Fruit fly (Drosophila melanogaster) whole organism, embryonic: ENCODE measurements around the gene CG14431.
A peak's percentile ranks its signal among the peaks of the same experiment; 100 is the strongest.

Source experiments
- B-H1 ChIP-seq: fragments of 200-800 bp; sonication (Bioruptor generic); IDR thresholded peaks from 3 replicates; pipeline ENCODE4 v1.3.6; 2022; ENCODE audit warnings: missing biosample characterization, missing genetic modification characterization
- CG10274 ChIP-seq: fragments of 200-800 bp; sonication (Bioruptor generic); optimal IDR thresholded peaks from 3 replicates; lab custom pipeline; 2017; ENCODE audit warnings: missing biosample characterization, mild to moderate bottlenecking, missing genetic modification characterization
- CG10979 ChIP-seq: fragments of 200-800 bp; sonication (Bioruptor generic); optimal IDR thresholded peaks from 2 replicates; lab custom pipeline; 2018; ENCODE audit warnings: missing biosample characterization, mild to moderate bottlenecking, missing genetic modification characterization, moderate library complexity
- CG11247 ChIP-seq: fragments of 200-800 bp; sonication (Bioruptor generic); IDR thresholded peaks from 2 replicates; pipeline ENCODE4 v1.3.6; 2022; ENCODE audit warnings: missing biosample characterization, missing genetic modification characterization
- CG11398 ChIP-seq: fragments of 200-800 bp; sonication (Bioruptor generic); optimal IDR thresholded peaks from 2 replicates; lab custom pipeline; 2016; ENCODE audit warnings: missing biosample characterization, missing genetic modification characterization
- CG13287 ChIP-seq: fragments of 200-800 bp; sonication (Bioruptor generic); IDR thresholded peaks from 2 replicates; pipeline ENCODE4 v1.3.6; 2022; ENCODE audit warnings: missing biosample characterization, missing genetic modification characterization; ENCODE audit not compliant: partially characterized antibody
- CG14441 ChIP-seq: fragments of 200-800 bp; sonication (Bioruptor generic); IDR thresholded peaks from 2 replicates; pipeline ENCODE4 v1.3.6; 2022; ENCODE audit warnings: missing biosample characterization, missing genetic modification characterization
- CG15011 ChIP-seq: fragments of 200-800 bp; sonication (Bioruptor generic); optimal IDR thresholded peaks from 3 replicates; lab custom pipeline; 2018; ENCODE audit warnings: missing biosample characterization, mild to moderate bottlenecking, missing genetic modification characterization
- CG1602 ChIP-seq: fragments of 200-800 bp; sonication (Bioruptor generic); optimal IDR thresholded peaks from 3 replicates; lab custom pipeline; 2016; ENCODE audit warnings: missing biosample characterization, missing genetic modification characterization
- CG1647 ChIP-seq: fragments of 200-800 bp; sonication (Bioruptor generic); optimal IDR thresholded peaks from 3 replicates; lab custom pipeline; 2016; ENCODE audit warnings: missing biosample characterization, missing genetic modification characterization
- CG17359 ChIP-seq: fragments of 200-800 bp; sonication (Bioruptor generic); optimal IDR thresholded peaks from 3 replicates; lab custom pipeline; 2018; ENCODE audit warnings: missing biosample characterization, mild to moderate bottlenecking, missing genetic modification characterization, moderate library complexity
- CG17802 ChIP-seq: fragments of 200-800 bp; sonication (Bioruptor generic); optimal IDR thresholded peaks from 2 replicates; lab custom pipeline; 2018; ENCODE audit warnings: missing biosample characterization, mild to moderate bottlenecking, missing genetic modification characterization, moderate library complexity
- CG18599 ChIP-seq: fragments of 200-800 bp; sonication (Bioruptor generic); optimal IDR thresholded peaks from 3 replicates; lab custom pipeline; 2017; ENCODE audit warnings: missing biosample characterization, missing genetic modification characterization, mild to moderate bottlenecking, moderate library complexity, missing genetic modification reagents
- CG18764 ChIP-seq: fragments of 200-800 bp; sonication (Bioruptor generic); optimal IDR thresholded peaks from 3 replicates; lab custom pipeline; 2016; ENCODE audit warnings: missing biosample characterization, missing genetic modification characterization
- CG2120 ChIP-seq: fragments of 200-800 bp; sonication (Bioruptor generic); optimal IDR thresholded peaks from 3 replicates; lab custom pipeline; 2016; ENCODE audit warnings: missing biosample characterization, missing genetic modification characterization
- CG31441 ChIP-seq: fragments of 200-800 bp; sonication (Bioruptor generic); IDR thresholded peaks from 2 replicates; pipeline ENCODE4 v1.3.6; 2022; ENCODE audit warnings: missing biosample characterization, missing genetic modification characterization
- CG32772 ChIP-seq: fragments of 200-800 bp; sonication (Bioruptor generic); IDR thresholded peaks from 2 replicates; pipeline ENCODE4 v1.3.6; 2022; ENCODE audit warnings: missing biosample characterization, missing genetic modification characterization
- CG4730 ChIP-seq: fragments of 200-800 bp; sonication (Bioruptor generic); IDR thresholded peaks from 2 replicates; pipeline ENCODE4 v1.3.6; 2022; ENCODE audit warnings: missing biosample characterization, missing genetic modification characterization
- CG8281 ChIP-seq: fragments of 200-800 bp; sonication (Bioruptor generic); optimal IDR thresholded peaks from 2 replicates; lab custom pipeline; 2018; ENCODE audit warnings: missing biosample characterization, mild to moderate bottlenecking, missing genetic modification characterization, moderate library complexity
- CG8388 ChIP-seq: fragments of 200-800 bp; sonication (Bioruptor generic); optimal IDR thresholded peaks from 2 replicates; lab custom pipeline; 2019; ENCODE audit warnings: missing biosample characterization, mild to moderate bottlenecking, missing genetic modification characterization, moderate library complexity
- CG8944 ChIP-seq: fragments of 200-800 bp; sonication (Bioruptor generic); optimal IDR thresholded peaks from 3 replicates; lab custom pipeline; 2016; ENCODE audit warnings: missing biosample characterization, missing genetic modification characterization
- CG9215 ChIP-seq: fragments of 200-800 bp; sonication (Bioruptor generic); IDR thresholded peaks from 2 replicates; pipeline ENCODE4 v1.3.6; 2022; ENCODE audit warnings: missing biosample characterization, missing genetic modification characterization
- CG9876 ChIP-seq: fragments of 200-800 bp; sonication (Bioruptor generic); optimal IDR thresholded peaks from 2 replicates; lab custom pipeline; 2016; ENCODE audit warnings: missing biosample characterization, missing genetic modification characterization
- Doc3 ChIP-seq: fragments of 200-800 bp; sonication (Bioruptor generic); IDR thresholded peaks from 3 replicates; pipeline ENCODE4 v1.3.6; 2022; ENCODE audit warnings: missing biosample characterization, missing genetic modification characterization; ENCODE audit not compliant: partially characterized antibody
- Dref ChIP-seq: fragments of 200-800 bp; sonication (Bioruptor generic); IDR thresholded peaks from 2 replicates; pipeline ENCODE4 v1.3.6; 2022; ENCODE audit warnings: missing biosample characterization, missing genetic modification characterization
- Elba2 ChIP-seq: fragments of 200-800 bp; sonication (Bioruptor generic); optimal IDR thresholded peaks from 3 replicates; lab custom pipeline; 2016; ENCODE audit warnings: missing biosample characterization, missing genetic modification characterization
- Hmx ChIP-seq: fragments of 200-800 bp; sonication (Bioruptor generic); optimal IDR thresholded peaks from 2 replicates; lab custom pipeline; 2016; ENCODE audit warnings: missing biosample characterization, missing genetic modification characterization
- MBD-R2 ChIP-seq: fragments of 200-800 bp; sonication (Bioruptor generic); IDR thresholded peaks from 2 replicates; pipeline ENCODE4 v1.3.6; 2022; ENCODE audit warnings: missing biosample characterization, missing genetic modification characterization
- MESR4 ChIP-seq: fragments of 200-800 bp; sonication (Bioruptor generic); optimal IDR thresholded peaks from 2 replicates; lab custom pipeline; 2018; ENCODE audit warnings: missing biosample characterization, mild to moderate bottlenecking, missing genetic modification characterization, moderate library complexity
- Myb ChIP-seq: fragments of 200-800 bp; sonication (Bioruptor generic); optimal IDR thresholded peaks from 2 replicates; lab custom pipeline; 2016; ENCODE audit warnings: missing biosample characterization, missing genetic modification characterization
- Sox102F ChIP-seq: fragments of 200-800 bp; sonication (Bioruptor generic); optimal IDR thresholded peaks from 2 replicates; lab custom pipeline; 2018; ENCODE audit warnings: missing biosample characterization, mild to moderate bottlenecking, missing genetic modification characterization, moderate library complexity
- Spps ChIP-seq: fragments of 200-800 bp; sonication (Bioruptor generic); optimal IDR thresholded peaks from 2 replicates; lab custom pipeline; 2018; ENCODE audit warnings: missing biosample characterization, mild to moderate bottlenecking, missing genetic modification characterization
- cato ChIP-seq: fragments of 200-800 bp; sonication (Bioruptor generic); optimal IDR thresholded peaks from 2 replicates; lab custom pipeline; 2016; ENCODE audit warnings: missing biosample characterization, missing genetic modification characterization, borderline replicate concordance
- chinmo ChIP-seq: fragments of 200-800 bp; sonication (Bioruptor generic); IDR thresholded peaks from 4 replicates; pipeline ENCODE4 v1.3.6; 2022; ENCODE audit warnings: missing biosample characterization, missing genetic modification characterization; ENCODE audit not compliant: partially characterized antibody
- ci ChIP-seq: fragments of 200-800 bp; sonication (Bioruptor generic); IDR thresholded peaks from 3 replicates; pipeline ENCODE4 v1.3.6; 2022; ENCODE audit warnings: missing biosample characterization, missing genetic modification characterization
- dati ChIP-seq: fragments of 200-800 bp; sonication (Bioruptor generic); IDR thresholded peaks from 2 replicates; pipeline ENCODE4 v1.3.6; 2022; ENCODE audit warnings: missing biosample characterization, missing genetic modification characterization
- ems ChIP-seq: fragments of 200-800 bp; sonication (Bioruptor generic); optimal IDR thresholded peaks from 3 replicates; lab custom pipeline; 2016; ENCODE audit warnings: missing biosample characterization, missing genetic modification characterization
- ewg ChIP-seq: fragments of 200-800 bp; sonication (Bioruptor generic); optimal IDR thresholded peaks from 3 replicates; lab custom pipeline; 2017; ENCODE audit warnings: mild to moderate bottlenecking, missing biosample characterization, missing genetic modification reagents, missing genetic modification characterization
- h ChIP-seq: fragments of >200 bp; optimal IDR thresholded peaks from 2 replicates; lab custom pipeline; 2017
- her ChIP-seq: fragments of 200-800 bp; sonication (Bioruptor generic); optimal IDR thresholded peaks from 2 replicates; lab custom pipeline; 2016; ENCODE audit warnings: missing biosample characterization, missing genetic modification characterization
- ind ChIP-seq: fragments of 200-800 bp; sonication (Bioruptor generic); optimal IDR thresholded peaks from 3 replicates; lab custom pipeline; 2016; ENCODE audit warnings: missing biosample characterization, missing genetic modification characterization
- insv ChIP-seq, 2 experiments: fragments of 200-800 bp; sonication (Bioruptor generic); optimal IDR thresholded peaks; 3 replicates each; lab custom pipeline; 2016 to 2018; ENCODE audit warnings: missing biosample characterization in 2 of 2, missing genetic modification characterization in 2 of 2
- nerfin-2 ChIP-seq: fragments of 200-800 bp; sonication (Bioruptor generic); IDR thresholded peaks from 2 replicates; pipeline ENCODE4 v1.3.6; 2022; ENCODE audit warnings: missing biosample characterization, missing genetic modification characterization; ENCODE audit not compliant: partially characterized antibody
- nmo ChIP-seq: fragments of 200-800 bp; sonication (Bioruptor generic); optimal IDR thresholded peaks from 2 replicates; lab custom pipeline; 2018; ENCODE audit warnings: missing biosample characterization, mild to moderate bottlenecking, missing genetic modification characterization, moderate library complexity
- pros ChIP-seq: fragments of 200-800 bp; sonication (Bioruptor generic); optimal IDR thresholded peaks from 3 replicates; lab custom pipeline; 2019; ENCODE audit warnings: missing biosample characterization, mild to moderate bottlenecking, missing genetic modification characterization, moderate library complexity
- sim ChIP-seq: fragments of 200-800 bp; sonication (Bioruptor generic); IDR thresholded peaks from 2 replicates; pipeline ENCODE4 v1.3.6; 2022; ENCODE audit warnings: missing biosample characterization, missing genetic modification characterization
- sisA ChIP-seq: fragments of 200-800 bp; sonication (Bioruptor generic); IDR thresholded peaks from 2 replicates; pipeline ENCODE4 v1.3.6; 2022; ENCODE audit warnings: missing biosample characterization, missing genetic modification characterization
- slp2 ChIP-seq: fragments of 200-800 bp; sonication (Bioruptor generic); optimal IDR thresholded peaks from 2 replicates; lab custom pipeline; 2016; ENCODE audit warnings: missing biosample characterization, missing genetic modification characterization
- stc ChIP-seq: fragments of 200-800 bp; sonication (Bioruptor generic); IDR thresholded peaks from 2 replicates; pipeline ENCODE4 v1.3.6; 2022; ENCODE audit warnings: missing biosample characterization, missing genetic modification characterization
- tgo ChIP-seq: fragments of 200-800 bp; sonication (Bioruptor generic); IDR thresholded peaks from 3 replicates; pipeline ENCODE4 v1.3.6; 2022; ENCODE audit warnings: missing biosample characterization, missing genetic modification characterization
- trh ChIP-seq: fragments of 200-800 bp; sonication (Bioruptor generic); optimal IDR thresholded peaks from 2 replicates; lab custom pipeline; 2016; ENCODE audit warnings: missing biosample characterization, missing genetic modification characterization
- zfh1 ChIP-seq: fragments of 200-800 bp; sonication (Bioruptor generic); IDR thresholded peaks from 3 replicates; pipeline ENCODE4 v1.3.6; 2022; ENCODE audit warnings: missing biosample characterization, missing genetic modification characterization

The CG14431 gene

DNA sequence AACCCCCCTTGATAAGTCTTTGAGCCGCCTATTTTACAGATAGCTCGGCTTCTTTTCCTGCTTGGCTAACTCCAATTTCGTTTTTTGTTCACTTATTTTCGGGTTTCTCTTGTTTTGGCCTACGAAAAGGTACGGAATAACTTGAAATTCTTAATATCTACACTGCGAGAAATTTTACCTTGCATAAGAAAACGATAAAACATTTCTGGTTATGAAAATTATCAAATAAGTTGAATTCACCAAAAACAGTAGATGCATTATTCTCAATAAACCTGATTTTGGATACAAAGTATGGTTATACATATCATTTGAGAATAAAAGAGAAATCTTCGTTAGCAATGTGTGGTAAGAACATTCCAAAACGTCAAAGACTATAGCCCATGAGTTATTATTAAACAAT lies 74.0 kb downstream of the CG14431 start (continued):
- TF ChIP-seq CG18599 (GFP tag; lab: Kevin White, UChicago) (no peak), nerfin-2 (GFP tag; lab: Robert Waterston, UW) (no peak), CG17359 (tag; lab: Kevin White, UChicago) (peak; percentile 37), Sox102F (GFP tag; lab: Kevin White, UChicago) (peak; percentile 50), CG18764 (no peak), Hmx (GFP tag; lab: Kevin White, UChicago) (no peak), Dref (GFP tag; lab: Robert Waterston, UW) (no peak), ewg (no peak), trh (GFP tag; lab: Kevin White, UChicago) (no peak), cato (GFP tag; lab: Kevin White, UChicago) (no peak), ci (0 out of 3 replicates have a peak, but pooled peaks have one; percentile 11), insv (GFP tag; optimal IDR thresholded peaks at IDR 0.05; lab: Kevin White, UChicago) (no peak), CG10274 (no peak), CG10979 (tag; lab: Kevin White, UChicago) (peak; percentile 59), stc (GFP tag; lab: Robert Waterston, UW) (no peak), CG4730 (GFP tag; lab: Robert Waterston, UW) (no peak), Elba2 (GFP tag; lab: Kevin White, UChicago) (no peak), Spps (tag; lab: Kevin White, UChicago) (peak; percentile 37), slp2 (GFP tag; lab: Kevin White, UChicago) (no peak), CG2120 (GFP tag; lab: Kevin White, UChicago) (peak; percentile 45), sim (GFP tag; lab: Robert Waterston, UW) (no peak), tgo (GFP tag; lab: Robert Waterston, UW) (no peak), CG9215 (GFP tag; lab: Robert Waterston, UW) (no peak), CG8388 (peak; percentile 41), CG11247 (GFP tag; lab: Robert Waterston, UW) (no peak), h (lab: Kevin White, UChicago) (no peak), B-H1 (no peak), CG9876 (GFP tag; lab: Kevin White, UChicago) (no peak), CG8281 (tag; lab: Kevin White, UChicago) (no peak), Myb (GFP tag; lab: Kevin White, UChicago) (no peak), CG14441 (no peak), CG15011 (no peak), CG1602 (no peak), CG32772 (GFP tag; lab: Robert Waterston, UW) (no peak), CG17802 (tag; lab: Kevin White, UChicago) (no peak), MBD-R2 (GFP tag; lab: Robert Waterston, UW) (no peak), zfh1 (GFP tag; lab: Robert Waterston, UW) (no peak), Doc3 (GFP tag; lab: Robert Waterston, UW) (no peak), CG13287 (GFP tag; lab: Robert Waterston, UW) (no peak), chinmo (GFP tag; lab: Robert Waterston, UW) (no peak), CG31441 (GFP tag; lab: Robert Waterston, UW) (0 out of 2 replicates have a peak, but pooled peaks have one; percentile 12), her (no peak), CG1647 (no peak), dati (GFP tag; lab: Robert Waterston, UW) (no peak), MESR4 (GFP tag; lab: Kevin White, UChicago) (no peak), pros (GFP tag; lab: Kevin White, UChicago) (peak; percentile 0), ind (GFP tag; lab: Kevin White, UChicago) (peak; percentile 15), CG11398 (GFP tag; lab: Kevin White, UChicago) (no peak), CG8944 (no peak), nmo (peak; percentile 39), sisA (GFP tag; lab: Robert Waterston, UW) (no peak), ems (GFP tag; lab: Kevin White, UChicago) (no peak)
